Worm (Caenorhabditis elegans) whole organism, late embryonic: ENCODE data around the gene srv-19.

Source experiments
- ama-1 ChIP-seq: fragments of 150-350 bp; optimal IDR thresholded peaks from 2 replicates; lab custom pipeline; 2014
- ceh-18 ChIP-seq: sonication (generic microtip); optimal IDR thresholded peaks from 2 replicates; lab custom pipeline; 2016; ENCODE audit warnings: missing genetic modification characterization, missing compliant biosample characterization
- ceh-48 ChIP-seq: sonication (generic microtip); optimal IDR thresholded peaks from 2 replicates; lab custom pipeline; 2016; ENCODE audit warnings: missing genetic modification characterization, inconsistent platforms, missing compliant biosample characterization
- dve-1 ChIP-seq: sonication (generic microtip); optimal IDR thresholded peaks from 2 replicates; lab custom pipeline; 2017; ENCODE audit warnings: antibody characterized with exemption, mild to moderate bottlenecking, missing genetic modification characterization, missing compliant biosample characterization
- fkh-10 ChIP-seq: fragments of 150-350 bp; optimal IDR thresholded peaks from 2 replicates; lab custom pipeline; 2014; ENCODE audit warnings: missing biosample characterization, missing genetic modification reagents, missing genetic modification characterization
- hlh-8 ChIP-seq: sonication (generic microtip); optimal IDR thresholded peaks from 2 replicates; lab custom pipeline; 2016; ENCODE audit warnings: missing genotype, missing genetic modification characterization, missing compliant biosample characterization
- npax-4 ChIP-seq: sonication (generic microtip); optimal IDR thresholded peaks from 2 replicates; lab custom pipeline; 2016; ENCODE audit warnings: missing genetic modification characterization, missing compliant biosample characterization
- odd-2 ChIP-seq: sonication (generic microtip); optimal IDR thresholded peaks from 2 replicates; lab custom pipeline; 2017; ENCODE audit warnings: antibody characterized with exemption, mild to moderate bottlenecking, missing genetic modification characterization, missing compliant biosample characterization
- pha-4 ChIP-seq: fragments of 150-350 bp; optimal IDR thresholded peaks from 2 replicates; lab custom pipeline; 2018; ENCODE audit warnings: missing biosample characterization, missing genetic modification reagents, missing genetic modification characterization
- pros-1 ChIP-seq: fragments of 150-350 bp; optimal IDR thresholded peaks from 2 replicates; lab custom pipeline; 2014; ENCODE audit warnings: missing biosample characterization, missing genetic modification reagents, missing genetic modification characterization
- sox-4 ChIP-seq: sonication (generic microtip); optimal IDR thresholded peaks from 2 replicates; lab custom pipeline; 2017; ENCODE audit warnings: mild to moderate bottlenecking, missing genetic modification characterization, inconsistent platforms, missing compliant biosample characterization
- syd-9 ChIP-seq: sonication (generic microtip); optimal IDR thresholded peaks from 2 replicates; lab custom pipeline; 2016; ENCODE audit warnings: mild to moderate bottlenecking, missing genetic modification characterization, moderate library complexity, missing compliant biosample characterization
- tbx-2 ChIP-seq: sonication (generic microtip); optimal IDR thresholded peaks from 2 replicates; lab custom pipeline; 2016; ENCODE audit warnings: missing genetic modification characterization, missing compliant biosample characterization

- no peak for TF ChIP-seq pha-4 (tag; lab: Kevin White, UChicago)
- TF ChIP-seq dve-1 (tag; lab: Kevin White, UChicago): no peak
- no peak for TF ChIP-seq tbx-2 (tag; lab: Kevin White, UChicago)
- TF ChIP-seq fkh-10 (GFP tag; lab: Kevin White, UChicago): no peak
- TF ChIP-seq sox-4 (tag; lab: Kevin White, UChicago): no peak
- TF ChIP-seq pros-1 (tag; lab: Kevin White, UChicago): no peak
- TF ChIP-seq ceh-48 (tag; lab: Kevin White, UChicago): no peak
- no peak for TF ChIP-seq ama-1 (lab: Kevin White, UChicago)
- TF ChIP-seq ceh-18: no peak
- TF ChIP-seq odd-2 (tag; lab: Kevin White, UChicago): no peak
- TF ChIP-seq hlh-8: no peak
- no peak for TF ChIP-seq npax-4 (tag; lab: Kevin White, UChicago)
- no peak for TF ChIP-seq syd-9 (tag; lab: Kevin White, UChicago)
Measured at ce11 chrIV:5842905-5843304, 30.8 kb downstream of the srv-19 start.
